Worm (Caenorhabditis elegans): ENCODE measurements around the gene F11C1.4.

ce11 chrX:13007857-13008813 lies 31.3 kb downstream of the F11C1.4 start, which contains the start of gene nhr-25:
- TF ChIP-seq ztf-11 (tag; optimal IDR thresholded peaks at IDR 0.05) (no peak), nhr-71 (tag; optimal IDR thresholded peaks at IDR 0.05) (peak; percentile 77), lir-3 (tag; optimal IDR thresholded peaks at IDR 0.05; ENCODE audit: poor library complexity) (no peak), skn-1 (tag; optimal IDR thresholded peaks at IDR 0.05) (no peak), fkh-10 (GFP tag; optimal IDR thresholded peaks at IDR 0.05) (no peak), nhr-76 (tag; optimal IDR thresholded peaks at IDR 0.05) (no peak), sup-37 (GFP tag; optimal IDR thresholded peaks at IDR 0.05) (no peak), dpl-1 (GFP tag; optimal IDR thresholded peaks at IDR 0.05) (no peak), ceh-63 (GFP tag; optimal IDR thresholded peaks at IDR 0.05) (no peak), unc-130 (tag; optimal IDR thresholded peaks at IDR 0.05) (no peak), unc-86 (tag; optimal IDR thresholded peaks at IDR 0.05) (no peak), snpc-4 (tag; optimal IDR thresholded peaks at IDR 0.05) (no peak), ama-1 (optimal IDR thresholded peaks at IDR 0.05) (no peak), unc-62 (GFP tag; optimal IDR thresholded peaks at IDR 0.05) (no peak)
